Worm (Caenorhabditis elegans): ENCODE measurements around the gene rad-23.

Gene rad-23

DNA sequence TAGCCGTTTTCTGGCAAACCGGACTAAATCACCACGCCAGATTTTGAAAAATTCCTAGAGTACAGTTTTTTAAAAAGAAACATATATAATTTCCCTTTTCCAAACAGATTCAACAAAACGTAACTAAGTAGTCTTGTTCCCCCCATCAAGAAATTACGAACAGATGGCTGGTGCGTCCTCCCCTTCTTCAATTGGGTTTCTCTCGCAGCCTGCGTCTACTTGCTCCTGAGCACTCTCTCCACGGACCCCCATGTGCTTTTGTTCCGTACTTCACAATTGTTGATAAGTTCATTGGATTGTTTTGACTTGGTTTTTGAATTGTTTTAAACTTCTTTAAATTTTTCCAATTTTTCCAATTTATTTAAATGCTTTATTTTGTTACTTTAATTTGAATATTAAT lies 35.5 kb upstream of the rad-23 start:
- no peak for TF ChIP-seq nhr-21 (tag; optimal IDR thresholded peaks at IDR 0.05)
- TF ChIP-seq lsy-2 (tag; optimal IDR thresholded peaks at IDR 0.05): no peak
- no peak for TF ChIP-seq elt-1 (tag; optimal IDR thresholded peaks at IDR 0.05)
- TF ChIP-seq sma-9 (GFP tag; optimal IDR thresholded peaks at IDR 0.05): no peak
- TF ChIP-seq sma-9 (tag; optimal IDR thresholded peaks at IDR 0.05): no peak
- TF ChIP-seq gmeb-1 (tag; optimal IDR thresholded peaks at IDR 0.05): no peak
- TF ChIP-seq peb-1 (tag; optimal IDR thresholded peaks at IDR 0.05): no peak
- no peak for TF ChIP-seq nhr-10 (tag; optimal IDR thresholded peaks at IDR 0.05)
- TF ChIP-seq unc-55 (GFP tag; optimal IDR thresholded peaks at IDR 0.05): peak; percentile 9
- TF ChIP-seq snpc-4 (tag; optimal IDR thresholded peaks at IDR 0.05): no peak
- peak; percentile 16 for TF ChIP-seq C34F6.9 (tag; optimal IDR thresholded peaks at IDR 0.05)
- no peak for TF ChIP-seq zag-1 (tag; optimal IDR thresholded peaks at IDR 0.05)
- TF ChIP-seq aly-2 (tag; optimal IDR thresholded peaks at IDR 0.05): no peak

DNA sequence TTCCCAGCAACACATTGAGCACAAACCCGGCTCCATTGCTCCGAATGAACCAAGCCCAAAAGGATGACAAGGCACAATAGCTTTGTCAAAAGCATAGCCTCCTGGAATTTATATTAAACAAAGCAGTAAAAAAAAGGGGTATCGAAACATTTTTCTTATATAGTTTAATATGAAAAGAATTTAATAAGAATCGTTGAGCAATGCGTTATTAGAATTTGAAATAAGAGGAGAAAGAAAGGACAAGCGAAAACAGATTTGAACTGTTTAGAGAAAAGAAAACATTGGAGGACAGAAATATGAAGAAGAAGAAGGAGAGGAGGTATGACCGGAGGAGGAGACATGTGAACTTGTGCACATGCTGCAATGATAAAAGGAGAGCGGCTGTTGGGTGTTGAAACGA lies 32.6 kb upstream of the rad-23 start, which contains the start of gene C47D12.5:
TSS of gene C47D12.5 (minus strand) at position 101 of the 400 bp plus-strand sequence.
- TF ChIP-seq alr-1 (tag; optimal IDR thresholded peaks at IDR 0.05) (no peak), C34F6.9 (tag; optimal IDR thresholded peaks at IDR 0.05) (no peak), ceh-16 (tag; optimal IDR thresholded peaks at IDR 0.05) (no peak), zag-1 (tag; optimal IDR thresholded peaks at IDR 0.05) (no peak), sem-4 (tag; optimal IDR thresholded peaks at IDR 0.05) (no peak), dmd-4 (tag; optimal IDR thresholded peaks at IDR 0.05) (no peak), mdl-1 (tag; optimal IDR thresholded peaks at IDR 0.05) (no peak), elt-3 (tag; optimal IDR thresholded peaks at IDR 0.05) (no peak), nhr-23 (tag; optimal IDR thresholded peaks at IDR 0.05) (no peak), nhr-21 (tag; optimal IDR thresholded peaks at IDR 0.05) (no peak), nhr-11 (tag; optimal IDR thresholded peaks at IDR 0.05) (no peak), sma-3 (GFP tag; optimal IDR thresholded peaks at IDR 0.05) (no peak), unc-62 (GFP tag; optimal IDR thresholded peaks at IDR 0.05) (no peak), peb-1 (tag; optimal IDR thresholded peaks at IDR 0.05) (no peak), lin-13 (GFP tag; optimal IDR thresholded peaks at IDR 0.05) (no peak)

DNA sequence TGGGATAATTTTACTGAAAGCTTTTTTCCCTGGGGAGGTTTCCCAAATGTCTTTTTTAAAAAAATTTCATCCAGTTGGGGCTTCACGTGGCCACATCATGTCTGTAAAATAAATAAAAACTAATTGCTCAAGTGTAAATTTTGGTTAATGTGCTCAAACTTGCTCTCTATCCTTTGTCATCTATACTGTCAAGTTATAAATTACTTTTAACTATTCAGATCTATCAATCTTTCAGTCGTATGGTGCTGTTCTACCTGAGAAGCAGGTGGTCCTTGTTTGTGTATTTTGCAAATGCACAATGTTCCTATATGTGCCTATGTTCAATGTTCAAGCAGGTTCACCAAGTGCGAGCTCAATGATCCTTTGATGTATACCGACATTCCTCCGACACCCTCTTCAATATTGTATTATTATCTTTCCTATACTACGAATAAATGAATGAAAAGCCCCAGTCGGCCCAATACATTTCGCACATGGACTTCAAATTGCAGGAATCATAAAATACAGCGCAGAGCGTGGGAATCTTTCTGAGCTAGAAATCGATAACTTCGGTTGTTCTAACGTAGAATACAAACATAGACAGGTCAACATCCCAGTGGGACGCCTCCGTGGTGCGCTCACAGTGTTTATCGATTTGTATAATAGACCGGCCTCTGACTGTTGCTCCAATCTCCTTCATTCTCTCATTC lies 28.8 kb upstream of the rad-23 start, which contains the start of the genes sfxn-1.4 and C47D12.4:
TSS of gene sfxn-1.4 (minus strand) at position 101 of the 689 bp plus-strand sequence.
TSS of gene C47D12.4 (plus strand) at position 639 of the 689 bp plus-strand sequence.
- TF ChIP-seq nhr-10 (tag; optimal IDR thresholded peaks at IDR 0.05) (no peak), ztf-1 (GFP tag; conservative IDR thresholded peaks at IDR 0.05) (no peak), zag-1 (tag; optimal IDR thresholded peaks at IDR 0.05) (no peak), ztf-4 (tag; optimal IDR thresholded peaks at IDR 0.05) (no peak), sem-4 (tag; optimal IDR thresholded peaks at IDR 0.05) (no peak), egl-27 (tag; optimal IDR thresholded peaks at IDR 0.05) (no peak), nhr-12 (tag; optimal IDR thresholded peaks at IDR 0.05) (no peak), dmd-4 (tag; optimal IDR thresholded peaks at IDR 0.05) (no peak), ama-1 (optimal IDR thresholded peaks at IDR 0.05) (no peak), ceh-16 (tag; optimal IDR thresholded peaks at IDR 0.05) (no peak), blmp-1 (tag; optimal IDR thresholded peaks at IDR 0.05; ENCODE audit: insufficient read depth) (no peak), lin-13 (GFP tag; optimal IDR thresholded peaks at IDR 0.05) (no peak), gmeb-1 (tag; optimal IDR thresholded peaks at IDR 0.05) (no peak), unc-62 (GFP tag; optimal IDR thresholded peaks at IDR 0.05) (no peak), nhr-25 (tag; optimal IDR thresholded peaks at IDR 0.05) (no peak), skn-1 (tag; optimal IDR thresholded peaks at IDR 0.05) (no peak), lin-39 (tag; optimal IDR thresholded peaks at IDR 0.05) (no peak)

DNA sequence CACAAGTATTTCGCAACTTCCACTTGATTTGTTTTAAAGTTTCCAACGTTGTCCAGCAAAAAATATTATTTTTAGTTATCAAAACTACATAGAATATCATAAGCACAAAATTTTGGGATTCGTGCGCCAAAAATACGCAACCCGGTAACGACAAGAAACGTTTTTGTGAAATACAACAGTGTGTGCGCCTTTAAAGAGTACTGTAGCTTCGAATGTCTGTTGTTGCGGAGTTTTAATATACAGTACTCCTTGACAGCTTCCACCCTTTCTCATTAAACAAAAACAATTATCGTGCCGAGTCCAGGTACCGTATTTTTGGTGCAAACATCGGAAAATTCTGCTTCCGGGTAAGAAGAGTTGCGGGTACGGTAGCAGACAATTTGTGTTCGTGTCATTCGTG lies 27.7 kb upstream of the rad-23 start:
- TF ChIP-seq mab-5 (tag; optimal IDR thresholded peaks at IDR 0.05): no peak
- TF ChIP-seq sem-4 (tag; optimal IDR thresholded peaks at IDR 0.05): no peak
- TF ChIP-seq lin-11 (tag; optimal IDR thresholded peaks at IDR 0.05): no peak
- no peak for TF ChIP-seq unc-62 (GFP tag; optimal IDR thresholded peaks at IDR 0.05)
- TF ChIP-seq nhr-237 (tag; optimal IDR thresholded peaks at IDR 0.05): no peak
- TF ChIP-seq peb-1 (tag; optimal IDR thresholded peaks at IDR 0.05): no peak
- TF ChIP-seq C34F6.9 (tag; optimal IDR thresholded peaks at IDR 0.05): no peak
- TF ChIP-seq aly-2 (tag; optimal IDR thresholded peaks at IDR 0.05): no peak
- no peak for TF ChIP-seq nhr-77 (tag; optimal IDR thresholded peaks at IDR 0.05)
- TF ChIP-seq nhr-12 (tag; optimal IDR thresholded peaks at IDR 0.05): no peak
- no peak for TF ChIP-seq nhr-129 (tag; optimal IDR thresholded peaks at IDR 0.05)
- no peak for TF ChIP-seq elt-1 (tag; optimal IDR thresholded peaks at IDR 0.05)
- TF ChIP-seq ztf-4 (tag; optimal IDR thresholded peaks at IDR 0.05): no peak
- no peak for TF ChIP-seq ztf-1 (GFP tag; conservative IDR thresholded peaks at IDR 0.05)
- TF ChIP-seq mdl-1 (tag; optimal IDR thresholded peaks at IDR 0.05): no peak
- TF ChIP-seq unc-55 (GFP tag; optimal IDR thresholded peaks at IDR 0.05): no peak
- TF ChIP-seq alr-1 (tag; optimal IDR thresholded peaks at IDR 0.05): no peak
